Fruit fly (Drosophila melanogaster): ENCODE measurements around the gene CG4572.
A peak's percentile ranks its signal among the peaks of the same experiment; 100 is the strongest.

The CG4572 gene

dm6 chr3R:19858017-19858659, 6.1 kb downstream of the CG4572 start (continued):
- TF ChIP-seq sob (GFP tag; IDR thresholded peaks at IDR 0.05) (peak; percentile 54; the same call in 1 of the 2 replicates), CG3838 (GFP tag; optimal IDR thresholded peaks at IDR 0.05) (no peak), Sox100B (GFP tag; optimal IDR thresholded peaks at IDR 0.05) (no peak), sna (GFP tag; IDR thresholded peaks at IDR 0.05; ENCODE audit: partially characterized antibody) (no peak), Dref (GFP tag; IDR thresholded peaks at IDR 0.05) (no peak), ci (GFP tag; IDR thresholded peaks at IDR 0.05) (peak; percentile 46; the same call in 1 of the 3 replicates), chm (GFP tag; IDR thresholded peaks at IDR 0.05) (peak; percentile 61), ewg (GFP tag; optimal IDR thresholded peaks at IDR 0.05) (no peak), sr (GFP tag; IDR thresholded peaks at IDR 0.05) (no peak), sens (GFP tag) (peak; percentile 68), CG14441 (GFP tag; IDR thresholded peaks at IDR 0.05) (no peak; the same call in 1 of the 2 replicates), Mes4 (GFP tag; optimal IDR thresholded peaks at IDR 0.05) (no peak), CG2202 (tag; optimal IDR thresholded peaks at IDR 0.05) (no peak), CG10979 (tag; optimal IDR thresholded peaks at IDR 0.05) (no peak), CG11247 (GFP tag; IDR thresholded peaks at IDR 0.05) (no peak), CG18619 (GFP tag; optimal IDR thresholded peaks at IDR 0.05) (peak; percentile 55), CG10462 (GFP tag; optimal IDR thresholded peaks at IDR 0.05) (no peak), CG10321 (GFP tag; IDR thresholded peaks at IDR 0.05) (no peak), Camta (GFP tag; optimal IDR thresholded peaks at IDR 0.05) (peak; percentile 5), Med (GFP tag) (peak; percentile 92), HmgD (GFP tag; optimal IDR thresholded peaks at IDR 0.05) (no peak), CkIIα-i1 (GFP tag; IDR thresholded peaks at IDR 0.05) (no peak), CG11695 (GFP tag; IDR thresholded peaks at IDR 0.05) (0 out of 3 replicates have a peak, but pooled peaks have one; percentile 20), nmo (GFP tag; optimal IDR thresholded peaks at IDR 0.05) (no peak), CG4360 (GFP tag; IDR thresholded peaks at IDR 0.05) (no peak), dan (GFP tag; IDR thresholded peaks at IDR 0.05) (no peak), zfh1 (GFP tag; IDR thresholded peaks at IDR 0.05) (peak; percentile 34; the same call in 1 of the 3 replicates), CG10274 (GFP tag; optimal IDR thresholded peaks at IDR 0.05) (no peak), BtbVII (GFP tag; optimal IDR thresholded peaks at IDR 0.05) (peak; percentile 68), scrt (GFP tag; optimal IDR thresholded peaks at IDR 0.05) (peak; percentile 22), so (GFP tag; IDR thresholded peaks at IDR 0.05) (no peak), CG30020 (tag; optimal IDR thresholded peaks at IDR 0.05) (no peak), CG18011 (GFP tag; optimal IDR thresholded peaks at IDR 0.05) (peak; percentile 27), tll (GFP tag; optimal IDR thresholded peaks at IDR 0.05) (no peak), sug (tag; optimal IDR thresholded peaks at IDR 0.05) (peak; percentile 37), tio (GFP tag; optimal IDR thresholded peaks at IDR 0.05) (no peak), Max (GFP tag; optimal IDR thresholded peaks at IDR 0.05) (peak; percentile 0), CG9876 (GFP tag; optimal IDR thresholded peaks at IDR 0.05) (no peak), CG14014 (GFP tag; IDR thresholded peaks at IDR 0.05) (no peak), CG7928 (GFP tag; optimal IDR thresholded peaks at IDR 0.05) (no peak), CG4617 (GFP tag; optimal IDR thresholded peaks at IDR 0.05; ENCODE audit: borderline replicate concordance) (no peak), otp (GFP tag; IDR thresholded peaks at IDR 0.05) (0 out of 3 replicates have a peak, but pooled peaks have one; percentile 31), CG4404 (GFP tag; IDR thresholded peaks at IDR 0.05) (no peak), Chrac-16 (GFP tag; optimal IDR thresholded peaks at IDR 0.05) (no peak), CHES-1-like (GFP tag; optimal IDR thresholded peaks at IDR 0.05) (peak; percentile 10), CG14860 (GFP tag; IDR thresholded peaks at IDR 0.05; ENCODE audit: partially characterized antibody) (no peak), sc (optimal IDR thresholded peaks at IDR 0.05) (no peak), sc (GFP tag; optimal IDR thresholded peaks at IDR 0.05) (no peak), Optix (GFP tag; IDR thresholded peaks at IDR 0.05) (peak; percentile 11; the same call in 1 of the 3 replicates), zen (tag; optimal IDR thresholded peaks at IDR 0.05) (no peak), CG14667 (GFP tag; IDR thresholded peaks at IDR 0.05) (no peak)
